Worm (Caenorhabditis elegans) whole organism, L3 larva: ENCODE results near the gene cyp-33C6.

Experiments used
- R02D3.7 ChIP-seq: fragments of 150-350 bp; optimal IDR thresholded peaks from 2 replicates; lab custom pipeline; 2014; ENCODE audit warnings: missing biosample characterization, missing genetic modification characterization
- ZK546.5 ChIP-seq: sonication (generic microtip); optimal IDR thresholded peaks from 2 replicates; lab custom pipeline; 2017; ENCODE audit warnings: missing biosample characterization, missing genetic modification characterization
- ama-1 ChIP-seq: fragments of 150-350 bp; optimal IDR thresholded peaks from 2 replicates; lab custom pipeline; 2018
- ceh-28 ChIP-seq: fragments of 150-350 bp; optimal IDR thresholded peaks from 2 replicates; lab custom pipeline; 2014; ENCODE audit warnings: missing biosample characterization, missing genetic modification reagents, missing genetic modification characterization
- ceh-82 ChIP-seq: fragments of 150-350 bp; optimal IDR thresholded peaks from 2 replicates; lab custom pipeline; 2014; ENCODE audit warnings: missing biosample characterization, missing genetic modification characterization
- ceh-9 ChIP-seq: sonication (generic microtip); optimal IDR thresholded peaks from 2 replicates; lab custom pipeline; 2018; ENCODE audit warnings: missing biosample characterization, missing genetic modification characterization
- egl-5 ChIP-seq: fragments of 150-350 bp; optimal IDR thresholded peaks from 2 replicates; lab custom pipeline; 2017; ENCODE audit warnings: missing biosample characterization, missing genetic modification reagents, missing genetic modification characterization, inconsistent platforms
- elt-1 ChIP-seq: fragments of 150-350 bp; optimal IDR thresholded peaks from 2 replicates; lab custom pipeline; 2014; ENCODE audit warnings: missing biosample characterization, missing genetic modification characterization
- elt-2 ChIP-seq: sonication (generic microtip); optimal IDR thresholded peaks from 2 replicates; lab custom pipeline; 2016; ENCODE audit warnings: missing genetic modification reagents, mild to moderate bottlenecking, missing genetic modification characterization, missing compliant biosample characterization
- eor-1 ChIP-seq, 2 experiments: fragments of 150-350 bp; optimal IDR thresholded peaks; 2 replicates each; lab custom pipeline; 2014 to 2018; ENCODE audit warnings: missing biosample characterization in 2 of 2, missing genetic modification characterization in 2 of 2
- fkh-10 ChIP-seq: sonication (generic microtip); optimal IDR thresholded peaks from 2 replicates; lab custom pipeline; 2017; ENCODE audit warnings: missing biosample characterization, missing genetic modification reagents, missing genetic modification characterization
- fkh-2 ChIP-seq: fragments of 150-350 bp; optimal IDR thresholded peaks from 2 replicates; lab custom pipeline; 2014; ENCODE audit warnings: missing biosample characterization, missing genetic modification reagents, missing genetic modification characterization
- fos-1 ChIP-seq: fragments of 150-350 bp; optimal IDR thresholded peaks from 2 replicates; lab custom pipeline; 2014; ENCODE audit warnings: missing biosample characterization, missing genetic modification characterization
- hmg-11 ChIP-seq: sonication (generic microtip); optimal IDR thresholded peaks from 2 replicates; lab custom pipeline; 2016; ENCODE audit warnings: missing genetic modification characterization, missing compliant biosample characterization
- jun-1 ChIP-seq: fragments of 150-350 bp; optimal IDR thresholded peaks from 2 replicates; lab custom pipeline; 2014; ENCODE audit warnings: missing biosample characterization, missing genetic modification reagents, missing genetic modification characterization
- lin-39 ChIP-seq: fragments of 150-350 bp; optimal IDR thresholded peaks from 2 replicates; lab custom pipeline; 2018; ENCODE audit warnings: missing biosample characterization, missing genetic modification reagents, missing genetic modification characterization
- lsy-12 ChIP-seq: sonication (generic microtip); optimal IDR thresholded peaks from 2 replicates; lab custom pipeline; 2016; ENCODE audit warnings: mild to moderate bottlenecking, missing genetic modification characterization, missing compliant biosample characterization
- nfya-1 ChIP-seq: sonication (generic microtip); optimal IDR thresholded peaks from 2 replicates; lab custom pipeline; 2017; ENCODE audit warnings: missing genetic modification characterization, mild to moderate bottlenecking, missing compliant biosample characterization, antibody characterized with exemption, moderate library complexity; ENCODE audit not compliant: insufficient read depth
- nhr-12 ChIP-seq: fragments of 150-350 bp; optimal IDR thresholded peaks from 2 replicates; lab custom pipeline; 2014; ENCODE audit warnings: missing biosample characterization, missing genetic modification characterization
- nhr-23 ChIP-seq: fragments of 150-350 bp; optimal IDR thresholded peaks from 2 replicates; lab custom pipeline; 2014; ENCODE audit warnings: missing biosample characterization, missing genetic modification reagents, missing genetic modification characterization
- nhr-237 ChIP-seq: fragments of 150-350 bp; optimal IDR thresholded peaks from 2 replicates; lab custom pipeline; 2014; ENCODE audit warnings: missing biosample characterization, missing genetic modification characterization
- nhr-43 ChIP-seq: sonication (generic microtip); optimal IDR thresholded peaks from 2 replicates; lab custom pipeline; 2016; ENCODE audit warnings: mild to moderate bottlenecking, missing genetic modification characterization, missing compliant biosample characterization; ENCODE audit not compliant: poor library complexity, severe bottlenecking
- nhr-67 ChIP-seq: fragments of 150-350 bp; optimal IDR thresholded peaks from 2 replicates; lab custom pipeline; 2014; ENCODE audit warnings: missing biosample characterization, missing genetic modification characterization
- nhr-76 ChIP-seq: fragments of 150-350 bp; sonication (generic microtip); optimal IDR thresholded peaks from 5 replicates; lab custom pipeline; 2014; ENCODE audit warnings: missing biosample characterization, missing genetic modification characterization
- pha-4 ChIP-seq: fragments of 150-350 bp; optimal IDR thresholded peaks from 2 replicates; lab custom pipeline; 2014; ENCODE audit warnings: missing biosample characterization, missing genetic modification reagents, missing genetic modification characterization
- pqm-1 ChIP-seq: fragments of 150-350 bp; optimal IDR thresholded peaks from 2 replicates; lab custom pipeline; 2017; ENCODE audit warnings: missing biosample characterization, missing genetic modification characterization, inconsistent platforms
- sea-2 ChIP-seq: fragments of 150-350 bp; sonication (generic microtip); optimal IDR thresholded peaks from 4 replicates; lab custom pipeline; 2014; ENCODE audit warnings: missing biosample characterization, missing genetic modification reagents, missing genetic modification characterization
- skn-1 ChIP-seq: fragments of 150-350 bp; optimal IDR thresholded peaks from 2 replicates; lab custom pipeline; 2014; ENCODE audit warnings: missing biosample characterization, missing genetic modification characterization
- snpc-4 ChIP-seq: fragments of 150-350 bp; optimal IDR thresholded peaks from 2 replicates; lab custom pipeline; 2014; ENCODE audit warnings: missing biosample characterization, missing genetic modification characterization
- tbx-2 ChIP-seq: sonication (generic microtip); optimal IDR thresholded peaks from 2 replicates; lab custom pipeline; 2016; ENCODE audit warnings: mild to moderate bottlenecking, missing genetic modification characterization, missing compliant biosample characterization
- unc-39 ChIP-seq: sonication (generic microtip); optimal IDR thresholded peaks from 4 replicates; lab custom pipeline; 2017; ENCODE audit warnings: missing biosample characterization, missing genetic modification characterization
- unc-62 ChIP-seq: fragments of 150-350 bp; sonication (generic microtip); optimal IDR thresholded peaks from 4 replicates; lab custom pipeline; 2014; ENCODE audit warnings: missing biosample characterization, missing genetic modification reagents, missing genetic modification characterization
- ztf-11 ChIP-seq: fragments of 150-350 bp; optimal IDR thresholded peaks from 2 replicates; lab custom pipeline; 2014; ENCODE audit warnings: missing biosample characterization, missing genetic modification characterization
- ztf-4 ChIP-seq: fragments of 150-350 bp; optimal IDR thresholded peaks from 2 replicates; lab custom pipeline; 2014; ENCODE audit warnings: missing biosample characterization, missing genetic modification characterization

cyp-33C6 gene

ce11 chrV:2218803-2219202 lies 30.4 kb downstream of the cyp-33C6 start, which contains the start of gene nhr-56:
nhr-56 (plus strand) TSS chrV:2219004.
- TF ChIP-seq nhr-23 (tag; lab: Kevin White, UChicago), result peak; percentile 69
- peak; percentile 16 for TF ChIP-seq nfya-1 (tag; lab: Kevin White, UChicago)
- TF ChIP-seq jun-1 (tag; lab: Kevin White, UChicago), result peak; percentile 5
- no peak for TF ChIP-seq snpc-4
- TF ChIP-seq pha-4 (tag; lab: Kevin White, UChicago), result peak; percentile 98
- no peak for TF ChIP-seq tbx-2 (tag; lab: Kevin White, UChicago)
- TF ChIP-seq nhr-43 (tag; lab: Kevin White, UChicago), result peak; percentile 14
- no peak for TF ChIP-seq ceh-9 (tag; lab: Kevin White, UChicago)
- TF ChIP-seq skn-1, result no peak
- TF ChIP-seq pqm-1 (tag; lab: Kevin White, UChicago), result peak; percentile 56
- TF ChIP-seq ztf-11 (tag; lab: Kevin White, UChicago), result no peak
- peak; percentile 64 for TF ChIP-seq elt-2 (tag; lab: Kevin White, UChicago)
- no peak for TF ChIP-seq nhr-76 (tag; lab: Kevin White, UChicago)

ce11 chrV:2216927-2217326 lies 32.3 kb downstream of the cyp-33C6 start:
- TF ChIP-seq lsy-12 (tag; lab: Kevin White, UChicago), result no peak
- TF ChIP-seq ceh-28 (tag; lab: Kevin White, UChicago), result no peak
- TF ChIP-seq fkh-2 (tag; lab: Kevin White, UChicago), result no peak
- no peak for TF ChIP-seq pha-4 (tag; lab: Kevin White, UChicago)
- no peak for TF ChIP-seq R02D3.7 (tag; lab: Kevin White, UChicago)
- TF ChIP-seq tbx-2 (tag; lab: Kevin White, UChicago), result no peak
- no peak for TF ChIP-seq hmg-11
- no peak for TF ChIP-seq ZK546.5 (tag; lab: Kevin White, UChicago)
- TF ChIP-seq unc-39 (tag; lab: Kevin White, UChicago), result no peak
- TF ChIP-seq sea-2 (GFP tag; lab: Kevin White, UChicago), result no peak
- no peak for TF ChIP-seq ceh-82
- TF ChIP-seq nhr-237 (tag; lab: Kevin White, UChicago), result no peak

- no peak for TF ChIP-seq eor-1 (tag; optimal IDR thresholded peaks at IDR 0.05; lab: Kevin White, UChicago)
- no peak for TF ChIP-seq snpc-4
- TF ChIP-seq fos-1 (tag; lab: Kevin White, UChicago), result no peak
- TF ChIP-seq unc-62 (GFP tag; lab: Kevin White, UChicago), result no peak
- no peak for TF ChIP-seq nhr-12
- no peak for TF ChIP-seq ceh-9 (tag; lab: Kevin White, UChicago)
- TF ChIP-seq ztf-4 (tag; lab: Kevin White, UChicago), result no peak
- TF ChIP-seq egl-5, result no peak
- TF ChIP-seq ztf-11 (tag; lab: Kevin White, UChicago), result no peak
- TF ChIP-seq lin-39 (tag; lab: Kevin White, UChicago), result no peak
- TF ChIP-seq sea-2 (GFP tag; lab: Kevin White, UChicago), result no peak
- no peak for TF ChIP-seq nhr-237 (tag; lab: Kevin White, UChicago)
- no peak for TF ChIP-seq nhr-67 (tag; lab: Kevin White, UChicago)
- no peak for TF ChIP-seq lsy-12 (tag; lab: Kevin White, UChicago)
- no peak for TF ChIP-seq ceh-82
- TF ChIP-seq ZK546.5 (tag; lab: Kevin White, UChicago), result no peak
These were observed 33.9 kb downstream of the cyp-33C6 start, which contains the start of gene nstp-8 for ce11 chrV:2215352-2215751. nstp-8 (plus strand) TSS chrV:2215652.

ce11 chrV:2214428-2215038 lies 34.7 kb downstream of the cyp-33C6 start, which contains the start of gene nhr-184:
nhr-184 (minus strand) TSS chrV:2214478.
- TF ChIP-seq hmg-11 (peak; percentile 42), pha-4 (tag; lab: Kevin White, UChicago) (peak; percentile 58), elt-2 (tag; lab: Kevin White, UChicago) (peak; percentile 27), snpc-4 (no peak), lin-39 (tag; lab: Kevin White, UChicago) (no peak), ztf-4 (tag; lab: Kevin White, UChicago) (no peak), fkh-10 (GFP tag; lab: Kevin White, UChicago) (no peak), ceh-9 (tag; lab: Kevin White, UChicago) (no peak), ama-1 (lab: Kevin White, UChicago) (no peak), R02D3.7 (tag; lab: Kevin White, UChicago) (no peak), elt-1 (tag; lab: Kevin White, UChicago) (no peak), ztf-11 (tag; lab: Kevin White, UChicago) (no peak), eor-1 (tag; optimal IDR thresholded peaks at IDR 0.05; lab: Kevin White, UChicago) (no peak), pqm-1 (tag; lab: Kevin White, UChicago) (peak; percentile 25), fos-1 (tag; lab: Kevin White, UChicago) (no peak)
